Worm (Caenorhabditis elegans): Measurements from ENCODE around the gene C08F8.15.

The C08F8.15 gene

DNA sequence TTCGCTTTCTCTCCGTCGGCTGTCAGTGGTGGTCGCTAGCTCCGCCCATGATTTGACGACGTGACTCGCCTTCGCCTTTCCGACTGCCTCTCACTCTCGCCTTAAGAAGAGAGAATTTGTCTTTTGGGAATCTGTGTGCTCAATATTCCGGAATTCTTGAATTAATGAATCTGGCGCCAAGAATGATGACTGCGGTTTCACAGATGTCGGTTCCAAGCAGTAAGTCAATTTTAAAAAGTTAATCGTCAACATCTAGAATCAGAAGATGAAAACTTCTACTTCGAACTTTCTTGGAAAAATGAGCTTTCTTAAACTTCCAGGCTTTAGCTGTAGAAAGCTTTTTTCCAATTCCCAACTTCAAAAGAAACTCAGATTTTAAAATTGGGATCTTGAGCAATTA lies 9.0 kb upstream of the C08F8.15 start, which contains the start of gene nhr-67:
Gene nhr-67, plus strand, starts transcription at position 97 of the 400 bp plus-strand sequence.
- TF ChIP-seq sptf-1 (tag; optimal IDR thresholded peaks at IDR 0.05) = no peak
- no peak for TF ChIP-seq mep-1 (tag; optimal IDR thresholded peaks at IDR 0.05)
- TF ChIP-seq blmp-1 (tag; optimal IDR thresholded peaks at IDR 0.05) = no peak
- no peak for TF ChIP-seq ceh-83 (GFP tag; optimal IDR thresholded peaks at IDR 0.05)
- no peak for TF ChIP-seq lin-13 (tag; optimal IDR thresholded peaks at IDR 0.05)
- no peak for TF ChIP-seq sem-2 (GFP tag; optimal IDR thresholded peaks at IDR 0.05)
- no peak for TF ChIP-seq mab-5 (tag; optimal IDR thresholded peaks at IDR 0.05)
- TF ChIP-seq unc-39 (tag; optimal IDR thresholded peaks at IDR 0.05) = no peak
- no peak for TF ChIP-seq lsy-2 (tag; optimal IDR thresholded peaks at IDR 0.05)
- no peak for TF ChIP-seq unc-62 (GFP tag; optimal IDR thresholded peaks at IDR 0.05)
- no peak for TF ChIP-seq bed-3 (GFP tag; optimal IDR thresholded peaks at IDR 0.05)
- TF ChIP-seq cnd-1 (tag; optimal IDR thresholded peaks at IDR 0.05) = no peak
- no peak for TF ChIP-seq nhr-28 (tag; optimal IDR thresholded peaks at IDR 0.05)
- no peak for TF ChIP-seq hlh-1 (tag; optimal IDR thresholded peaks at IDR 0.05)

ce11 chrIV:11164831-11165230 lies 4.2 kb upstream of the C08F8.15 start, which contains the start of gene C08F8.6:
Gene C08F8.6 (minus strand): TSS chrIV:11164931.
- TF ChIP-seq ceh-43 (GFP tag; optimal IDR thresholded peaks at IDR 0.05) (no peak), nhr-2 (tag; optimal IDR thresholded peaks at IDR 0.05) (peak; percentile 34)

- TF ChIP-seq blmp-1 (tag; optimal IDR thresholded peaks at IDR 0.05) (no peak), nhr-76 (tag; optimal IDR thresholded peaks at IDR 0.05) (no peak), mep-1 (tag; optimal IDR thresholded peaks at IDR 0.05) (no peak), sptf-1 (tag; optimal IDR thresholded peaks at IDR 0.05) (no peak), ces-1 (GFP tag; optimal IDR thresholded peaks at IDR 0.05) (no peak), elt-3 (tag; optimal IDR thresholded peaks at IDR 0.05) (no peak), hlh-1 (tag; optimal IDR thresholded peaks at IDR 0.05) (no peak), flh-1 (GFP tag; optimal IDR thresholded peaks at IDR 0.05) (no peak), unc-120 (tag; optimal IDR thresholded peaks at IDR 0.05; ENCODE audit: poor library complexity, severe bottlenecking) (no peak), unc-39 (tag; optimal IDR thresholded peaks at IDR 0.05) (no peak), nhr-2 (tag; optimal IDR thresholded peaks at IDR 0.05) (no peak), M03D4.4 (tag; optimal IDR thresholded peaks at IDR 0.05) (no peak), pha-4 (tag; optimal IDR thresholded peaks at IDR 0.05) (no peak)
These were observed 1.8 kb upstream of the C08F8.15 start, which contains the start of gene fbxb-9 for ce11 chrIV:11162451-11162850. Gene fbxb-9 (minus strand): TSS chrIV:11162551.

DNA sequence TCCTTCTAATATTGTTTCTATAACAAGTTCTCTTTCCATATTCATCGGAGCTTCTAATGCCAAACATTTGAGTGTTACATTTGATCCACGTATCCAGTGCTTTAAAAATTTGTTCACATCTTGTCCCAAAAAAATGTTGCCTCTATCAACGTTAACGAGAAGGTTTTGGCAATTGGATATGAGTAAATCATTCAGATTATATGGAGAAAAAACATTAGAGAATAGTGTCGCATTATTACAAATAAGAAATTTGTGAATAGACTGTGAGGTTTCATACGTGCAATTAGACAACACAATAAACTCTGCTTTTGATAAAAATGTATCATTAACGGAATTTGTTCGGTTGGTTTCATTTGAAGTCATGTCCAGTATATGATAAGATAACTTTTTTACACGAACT lies 721 bp downstream of the C08F8.15 start, which contains the start of gene mboa-4:
Gene mboa-4, minus strand, starts transcription at position 101 of the 400 bp plus-strand sequence.
- TF ChIP-seq M03D4.4 (tag; optimal IDR thresholded peaks at IDR 0.05) (no peak), lin-13 (tag; optimal IDR thresholded peaks at IDR 0.05) (no peak), mls-2 (tag; optimal IDR thresholded peaks at IDR 0.05) (no peak), snpc-4 (tag; optimal IDR thresholded peaks at IDR 0.05) (no peak), ham-2 (GFP tag; optimal IDR thresholded peaks at IDR 0.05) (no peak), sem-2 (GFP tag; optimal IDR thresholded peaks at IDR 0.05) (no peak), pha-4 (tag; optimal IDR thresholded peaks at IDR 0.05) (no peak), nhr-76 (tag; optimal IDR thresholded peaks at IDR 0.05) (no peak), ceh-39 (tag; optimal IDR thresholded peaks at IDR 0.05) (no peak), ces-1 (GFP tag; optimal IDR thresholded peaks at IDR 0.05) (no peak), mab-5 (tag; optimal IDR thresholded peaks at IDR 0.05) (no peak), nhr-2 (tag; optimal IDR thresholded peaks at IDR 0.05) (no peak), zip-8 (tag; optimal IDR thresholded peaks at IDR 0.05) (no peak), nhr-237 (tag; optimal IDR thresholded peaks at IDR 0.05) (no peak), hlh-1 (tag; optimal IDR thresholded peaks at IDR 0.05) (no peak), unc-62 (GFP tag; optimal IDR thresholded peaks at IDR 0.05) (no peak), blmp-1 (tag; optimal IDR thresholded peaks at IDR 0.05) (no peak), ceh-43 (GFP tag; optimal IDR thresholded peaks at IDR 0.05) (no peak), ceh-83 (GFP tag; optimal IDR thresholded peaks at IDR 0.05) (no peak)

ce11 chrIV:11156526-11156925 lies 4.1 kb downstream of the C08F8.15 start:
- TF ChIP-seq ztf-11 (tag; optimal IDR thresholded peaks at IDR 0.05) = no peak
- no peak for TF ChIP-seq drap-1 (GFP tag; optimal IDR thresholded peaks at IDR 0.05)
- no peak for TF ChIP-seq mep-1 (tag; optimal IDR thresholded peaks at IDR 0.05)
- no peak for TF ChIP-seq ces-1 (GFP tag; optimal IDR thresholded peaks at IDR 0.05)
- TF ChIP-seq elt-3 (tag; optimal IDR thresholded peaks at IDR 0.05) = no peak
- no peak for TF ChIP-seq ceh-39 (tag; optimal IDR thresholded peaks at IDR 0.05)
- no peak for TF ChIP-seq ham-2 (GFP tag; optimal IDR thresholded peaks at IDR 0.05)
- TF ChIP-seq flh-1 (GFP tag; optimal IDR thresholded peaks at IDR 0.05) = no peak
- TF ChIP-seq unc-39 (tag; optimal IDR thresholded peaks at IDR 0.05) = no peak
- TF ChIP-seq snpc-4 (tag; optimal IDR thresholded peaks at IDR 0.05) = no peak
- no peak for TF ChIP-seq blmp-1 (tag; optimal IDR thresholded peaks at IDR 0.05)
